Worm (Caenorhabditis elegans): ENCODE measurements around the gene bckd-1A.
A peak's percentile ranks its signal among the peaks of the same experiment; 100 is the strongest.

The bckd-1A gene

DNA sequence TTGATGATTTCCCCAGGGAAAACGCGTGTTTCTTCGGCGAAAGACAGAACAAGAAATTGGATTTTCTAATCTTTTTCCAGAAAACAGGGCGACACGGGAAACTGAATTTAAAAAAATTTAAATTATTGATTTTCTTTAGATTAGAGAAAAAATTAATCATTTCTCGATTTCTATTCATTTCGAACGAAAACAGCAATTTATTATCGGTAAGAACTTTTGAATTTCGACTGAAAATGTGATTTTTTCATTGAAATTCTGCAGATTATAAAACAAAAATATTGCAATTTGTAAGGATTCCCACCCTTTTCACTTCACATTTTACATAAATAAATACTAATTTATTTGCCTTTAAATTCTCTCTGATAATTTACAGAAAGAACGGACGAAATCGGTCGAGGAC, at the start of gene bckd-1A:
bckd-1A (minus strand) TSS at position 101 of the 400 bp plus-strand sequence.
- TF ChIP-seq F16B12.6 (tag; optimal IDR thresholded peaks at IDR 0.05): no peak
- no peak for TF ChIP-seq hpl-2 (GFP tag; optimal IDR thresholded peaks at IDR 0.05)
- TF ChIP-seq nhr-11 (tag; optimal IDR thresholded peaks at IDR 0.05): no peak
- no peak for TF ChIP-seq ceh-8 (GFP tag; optimal IDR thresholded peaks at IDR 0.05)
- TF ChIP-seq C16A3.4 (tag; optimal IDR thresholded peaks at IDR 0.05): no peak
- no peak for TF ChIP-seq nhr-47 (tag; optimal IDR thresholded peaks at IDR 0.05)
- TF ChIP-seq ceh-82 (tag; optimal IDR thresholded peaks at IDR 0.05): no peak
- TF ChIP-seq lir-3 (tag; optimal IDR thresholded peaks at IDR 0.05; ENCODE audit: poor library complexity): no peak
- TF ChIP-seq fos-1 (tag; optimal IDR thresholded peaks at IDR 0.05): no peak
- TF ChIP-seq fkh-4 (tag; optimal IDR thresholded peaks at IDR 0.05; ENCODE audit: borderline replicate concordance): no peak
- TF ChIP-seq snu-23 (GFP tag; optimal IDR thresholded peaks at IDR 0.05): no peak
- no peak for TF ChIP-seq vab-15 (tag; optimal IDR thresholded peaks at IDR 0.05)

DNA sequence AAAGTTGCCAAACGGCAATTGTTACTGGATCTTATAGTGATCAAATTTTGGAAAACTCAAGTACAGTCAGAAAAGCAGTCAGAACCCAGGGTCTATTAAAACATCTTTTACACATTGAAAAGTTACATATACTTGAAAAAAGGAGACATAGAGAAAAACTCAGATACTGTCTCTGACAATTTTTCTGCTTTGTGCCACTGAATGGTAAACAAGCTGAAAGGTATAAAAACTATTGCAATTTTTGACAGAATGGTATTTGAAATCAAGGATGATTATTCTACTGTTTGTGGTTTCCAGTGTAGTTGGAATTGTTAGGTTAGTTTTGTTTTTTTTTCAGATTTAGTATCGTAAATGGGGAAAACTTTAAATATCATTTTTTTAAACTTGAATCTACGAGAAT, 48.4 kb upstream of the bckd-1A start, which contains the start of gene cyp-13A11:
cyp-13A11 (plus strand) TSS at position 266 of the 400 bp plus-strand sequence.
- TF ChIP-seq skn-1 (tag; optimal IDR thresholded peaks at IDR 0.05): no peak
- no peak for TF ChIP-seq pag-3 (tag; optimal IDR thresholded peaks at IDR 0.05; ENCODE audit: borderline replicate concordance, insufficient read depth)
- TF ChIP-seq tlp-1 (tag; optimal IDR thresholded peaks at IDR 0.05): no peak
- no peak for TF ChIP-seq aly-2 (tag; optimal IDR thresholded peaks at IDR 0.05)
- TF ChIP-seq nhr-71 (tag; optimal IDR thresholded peaks at IDR 0.05): no peak
- TF ChIP-seq ztf-4 (tag; optimal IDR thresholded peaks at IDR 0.05): no peak
- no peak for TF ChIP-seq vab-15 (tag; optimal IDR thresholded peaks at IDR 0.05)
- TF ChIP-seq mef-2 (tag; optimal IDR thresholded peaks at IDR 0.05): no peak
- no peak for TF ChIP-seq nhr-20 (tag; optimal IDR thresholded peaks at IDR 0.05)
- TF ChIP-seq fos-1 (tag; optimal IDR thresholded peaks at IDR 0.05): no peak
- TF ChIP-seq egl-27 (tag; optimal IDR thresholded peaks at IDR 0.05): no peak
- no peak for TF ChIP-seq snu-23 (GFP tag; optimal IDR thresholded peaks at IDR 0.05)
- TF ChIP-seq dsc-1 (tag; optimal IDR thresholded peaks at IDR 0.05): no peak
- no peak for TF ChIP-seq zip-4 (GFP tag; optimal IDR thresholded peaks at IDR 0.05)
- no peak for TF ChIP-seq sox-4 (tag; optimal IDR thresholded peaks at IDR 0.05)
- no peak for TF ChIP-seq rnt-1 (tag; optimal IDR thresholded peaks at IDR 0.05)
- TF ChIP-seq aha-1 (tag; optimal IDR thresholded peaks at IDR 0.05): no peak
- no peak for TF ChIP-seq unc-98 (GFP tag; IDR thresholded peaks at IDR 0.05)

DNA sequence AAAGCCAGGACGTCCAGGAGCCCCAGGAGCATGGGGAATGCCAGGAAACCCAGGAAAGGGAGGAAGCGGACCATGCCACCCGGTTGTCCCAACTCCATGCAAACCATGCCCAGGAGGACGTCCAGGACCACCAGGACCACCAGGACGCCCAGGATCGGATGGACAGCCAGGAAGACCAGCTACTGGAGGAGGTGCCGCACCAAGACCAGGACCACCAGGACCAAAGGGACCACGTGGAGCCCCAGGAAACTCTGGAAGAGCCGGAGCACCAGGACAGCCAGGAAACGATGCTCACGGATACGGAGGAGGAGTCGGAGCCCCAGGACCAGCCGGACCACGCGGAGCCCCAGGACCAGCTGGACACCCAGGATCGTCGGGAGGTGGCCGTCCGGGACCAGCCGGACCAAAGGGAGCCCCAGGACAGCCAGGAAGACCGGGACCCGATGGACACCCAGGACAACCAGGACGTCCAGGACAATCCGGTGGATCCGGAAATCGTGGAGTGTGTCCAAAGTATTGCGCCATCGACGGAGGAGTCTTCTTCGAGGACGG, 47.3 kb upstream of the bckd-1A start:
- TF ChIP-seq hlh-4 (tag; optimal IDR thresholded peaks at IDR 0.05): no peak
- TF ChIP-seq ceh-8 (GFP tag; optimal IDR thresholded peaks at IDR 0.05): peak; percentile 79

DNA sequence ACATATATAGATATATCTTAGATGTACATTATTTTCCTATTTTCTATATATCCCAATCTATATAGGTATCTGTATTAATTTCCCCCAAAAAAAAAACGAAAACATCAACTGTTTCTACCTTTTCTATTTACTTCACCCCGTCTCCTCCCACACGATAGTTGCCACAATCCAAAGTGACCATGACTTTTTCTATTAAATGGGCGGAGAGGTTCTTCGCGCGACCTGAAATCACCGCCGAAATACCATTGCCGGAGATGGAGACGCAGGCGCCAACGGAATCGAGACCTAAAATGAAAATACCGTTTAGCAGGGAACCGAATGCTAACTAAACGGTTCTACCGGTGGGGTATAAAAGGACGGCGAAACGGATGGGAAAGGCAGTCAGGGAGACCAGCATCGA, 46.3 kb upstream of the bckd-1A start, which contains the start of gene col-98:
col-98 (plus strand) TSS at position 390 of the 400 bp plus-strand sequence.
- TF ChIP-seq snu-23 (GFP tag; optimal IDR thresholded peaks at IDR 0.05) (peak; percentile 42), fkh-4 (tag; optimal IDR thresholded peaks at IDR 0.05; ENCODE audit: borderline replicate concordance) (no peak), lin-14 (GFP tag; optimal IDR thresholded peaks at IDR 0.05) (peak; percentile 78), C16A3.4 (tag; optimal IDR thresholded peaks at IDR 0.05) (peak; percentile 12), nhr-47 (tag; optimal IDR thresholded peaks at IDR 0.05) (peak; percentile 14), C04F5.9 (tag; optimal IDR thresholded peaks at IDR 0.05) (no peak), unc-130 (tag; optimal IDR thresholded peaks at IDR 0.05) (no peak), nhr-71 (tag; optimal IDR thresholded peaks at IDR 0.05) (peak; percentile 24), efl-1 (optimal IDR thresholded peaks at IDR 0.05) (no peak), efl-1 (GFP tag; optimal IDR thresholded peaks at IDR 0.05 in 1 of 2) (peak in 1 of 2 experiments; percentile 72), lir-3 (tag; optimal IDR thresholded peaks at IDR 0.05; ENCODE audit: poor library complexity) (no peak), mep-1 (tag; optimal IDR thresholded peaks at IDR 0.05) (peak; percentile 39), nhr-90 (tag; optimal IDR thresholded peaks at IDR 0.05; ENCODE audit: poor library complexity) (peak; percentile 46), lsy-2 (tag; optimal IDR thresholded peaks at IDR 0.05) (peak in 1 of 2 experiments; percentile 16), mef-2 (tag; optimal IDR thresholded peaks at IDR 0.05) (no peak), unc-30 (tag; optimal IDR thresholded peaks at IDR 0.05) (no peak), nhr-85 (tag) (peak; percentile 85), blmp-1 (tag; optimal IDR thresholded peaks at IDR 0.05) (peak; percentile 62), elt-3 (tag; optimal IDR thresholded peaks at IDR 0.05) (peak in 1 of 6 experiments; percentile 10)

All from whole organism, L1 larva.